Worm (Caenorhabditis elegans) whole organism, mixed stage, embryonic: ENCODE results near the gene mup-4.
A peak's percentile ranks its signal among the peaks of the same experiment; 100 is the strongest.
"Not testable (repeated sequence)": the region's sequence is repeated elsewhere in the genome, so short reads cannot be mapped to it uniquely, and the experiment has no call there.

Source experiments
- M03D4.4 ChIP-seq: sonication (generic microtip); optimal IDR thresholded peaks from 2 replicates; lab custom pipeline; 2017; ENCODE audit warnings: mild to moderate bottlenecking, missing genetic modification characterization, missing compliant biosample characterization
- bed-3 ChIP-seq: fragments of 200-800 bp; sonication (Bioruptor generic); optimal IDR thresholded peaks from 3 replicates; lab custom pipeline; 2018; ENCODE audit warnings: mild to moderate bottlenecking, missing genetic modification characterization, moderate library complexity, missing compliant biosample characterization
- blmp-1 ChIP-seq: fragments of 150-350 bp; optimal IDR thresholded peaks from 2 replicates; lab custom pipeline; 2014; ENCODE audit warnings: missing biosample characterization, missing genetic modification characterization
- ceh-39 ChIP-seq: fragments of 150-350 bp; optimal IDR thresholded peaks from 2 replicates; lab custom pipeline; 2014; ENCODE audit warnings: missing biosample characterization, missing genetic modification characterization
- ceh-43 ChIP-seq: fragments of 200-800 bp; sonication (Bioruptor generic); optimal IDR thresholded peaks from 2 replicates; lab custom pipeline; 2018; ENCODE audit warnings: mild to moderate bottlenecking, missing genetic modification characterization, moderate library complexity, missing compliant biosample characterization
- ceh-83 ChIP-seq: fragments of 200-800 bp; sonication (Bioruptor generic); optimal IDR thresholded peaks from 2 replicates; lab custom pipeline; 2018; ENCODE audit warnings: mild to moderate bottlenecking, missing genetic modification characterization, missing compliant biosample characterization
- ces-1 ChIP-seq: fragments of 150-350 bp; optimal IDR thresholded peaks from 2 replicates; lab custom pipeline; 2014; ENCODE audit warnings: missing biosample characterization, missing genetic modification reagents, missing genetic modification characterization
- cnd-1 ChIP-seq: fragments of 200-800 bp; sonication (Bioruptor generic); optimal IDR thresholded peaks from 2 replicates; lab custom pipeline; 2018; ENCODE audit warnings: mild to moderate bottlenecking, missing genetic modification characterization, missing compliant biosample characterization
- drap-1 ChIP-seq: fragments of 200-800 bp; sonication (Bioruptor generic); optimal IDR thresholded peaks from 3 replicates; lab custom pipeline; 2018; ENCODE audit warnings: mild to moderate bottlenecking, missing genetic modification characterization, missing compliant biosample characterization
- elt-1 ChIP-seq: sonication (generic microtip); optimal IDR thresholded peaks from 2 replicates; lab custom pipeline; 2017; ENCODE audit warnings: missing genetic modification characterization, mild to moderate bottlenecking, missing compliant biosample characterization, antibody characterized with exemption, moderate library complexity, borderline replicate concordance; ENCODE audit not compliant: insufficient read depth
- elt-3 ChIP-seq: fragments of 150-350 bp; optimal IDR thresholded peaks from 2 replicates; lab custom pipeline; 2014; ENCODE audit warnings: missing biosample characterization, missing genetic modification characterization
- flh-1 ChIP-seq: fragments of 200-800 bp; sonication (Bioruptor generic); optimal IDR thresholded peaks from 2 replicates; lab custom pipeline; 2018; ENCODE audit warnings: mild to moderate bottlenecking, missing genetic modification characterization, moderate library complexity, missing compliant biosample characterization
- ham-2 ChIP-seq: fragments of 200-800 bp; sonication (Bioruptor generic); optimal IDR thresholded peaks from 2 replicates; lab custom pipeline; 2018; ENCODE audit warnings: mild to moderate bottlenecking, missing genetic modification characterization, missing compliant biosample characterization
- hlh-1 ChIP-seq: fragments of 150-350 bp; optimal IDR thresholded peaks from 2 replicates; lab custom pipeline; 2014; ENCODE audit warnings: missing biosample characterization, missing genetic modification reagents, missing genetic modification characterization
- lin-13 ChIP-seq: fragments of 150-350 bp; optimal IDR thresholded peaks from 2 replicates; lab custom pipeline; 2014; ENCODE audit warnings: missing biosample characterization, missing genetic modification characterization
- lin-32 ChIP-seq: fragments of 200-800 bp; sonication (Bioruptor generic); optimal IDR thresholded peaks from 2 replicates; lab custom pipeline; 2018; ENCODE audit warnings: mild to moderate bottlenecking, missing genetic modification characterization, missing compliant biosample characterization
- lsy-2 ChIP-seq: fragments of 150-350 bp; optimal IDR thresholded peaks from 2 replicates; lab custom pipeline; 2014; ENCODE audit warnings: missing biosample characterization, missing genetic modification characterization
- mab-5 ChIP-seq: fragments of 150-350 bp; optimal IDR thresholded peaks from 2 replicates; lab custom pipeline; 2014; ENCODE audit warnings: missing biosample characterization, missing genetic modification characterization
- mls-2 ChIP-seq: sonication (generic microtip); optimal IDR thresholded peaks from 2 replicates; lab custom pipeline; 2016; ENCODE audit warnings: mild to moderate bottlenecking, missing genetic modification characterization, moderate library complexity, missing compliant biosample characterization
- nhr-12 ChIP-seq: fragments of 150-350 bp; optimal IDR thresholded peaks from 2 replicates; lab custom pipeline; 2014; ENCODE audit warnings: missing biosample characterization, missing genetic modification characterization
- nhr-237 ChIP-seq: fragments of 150-350 bp; optimal IDR thresholded peaks from 2 replicates; lab custom pipeline; 2014; ENCODE audit warnings: missing biosample characterization, missing genetic modification characterization
- pha-4 ChIP-seq: fragments of 150-350 bp; optimal IDR thresholded peaks from 2 replicates; lab custom pipeline; 2018; ENCODE audit warnings: missing biosample characterization, missing genetic modification reagents, missing genetic modification characterization
- sem-2 ChIP-seq: fragments of 200-800 bp; sonication (Bioruptor generic); optimal IDR thresholded peaks from 2 replicates; lab custom pipeline; 2018; ENCODE audit warnings: mild to moderate bottlenecking, missing genetic modification characterization, missing compliant biosample characterization
- snpc-4 ChIP-seq: fragments of 150-350 bp; optimal IDR thresholded peaks from 2 replicates; lab custom pipeline; 2014; ENCODE audit warnings: missing biosample characterization, missing genetic modification characterization
- unc-120 ChIP-seq: sonication (generic microtip); optimal IDR thresholded peaks from 2 replicates; lab custom pipeline; 2017; ENCODE audit warnings: missing genetic modification characterization, missing compliant biosample characterization; ENCODE audit not compliant: poor library complexity, severe bottlenecking
- unc-39 ChIP-seq: fragments of 150-350 bp; optimal IDR thresholded peaks from 2 replicates; lab custom pipeline; 2014; ENCODE audit warnings: missing biosample characterization, missing genetic modification characterization
- unc-62 ChIP-seq: fragments of 150-350 bp; optimal IDR thresholded peaks from 2 replicates; lab custom pipeline; 2014; ENCODE audit warnings: missing biosample characterization, missing genetic modification reagents, missing genetic modification characterization
- zip-8 ChIP-seq: fragments of 150-350 bp; optimal IDR thresholded peaks from 2 replicates; lab custom pipeline; 2014; ENCODE audit warnings: missing biosample characterization, missing genetic modification characterization
- ztf-11 ChIP-seq: fragments of 150-350 bp; optimal IDR thresholded peaks from 2 replicates; lab custom pipeline; 2014; ENCODE audit warnings: missing biosample characterization, missing genetic modification characterization

mup-4 gene

ce11 chrIII:7494850-7495314 is 6.0 kb upstream of the mup-4 start:
- no peak for TF ChIP-seq drap-1 (GFP tag; lab: Kevin White, UChicago)
- TF ChIP-seq ces-1 (GFP tag; lab: Kevin White, UChicago) = no peak
- peak; percentile 93 for TF ChIP-seq blmp-1 (tag; lab: Kevin White, UChicago)
- TF ChIP-seq mls-2 = peak; percentile 59
- peak; percentile 51 for TF ChIP-seq ham-2 (GFP tag; lab: Kevin White, UChicago)

DNA sequence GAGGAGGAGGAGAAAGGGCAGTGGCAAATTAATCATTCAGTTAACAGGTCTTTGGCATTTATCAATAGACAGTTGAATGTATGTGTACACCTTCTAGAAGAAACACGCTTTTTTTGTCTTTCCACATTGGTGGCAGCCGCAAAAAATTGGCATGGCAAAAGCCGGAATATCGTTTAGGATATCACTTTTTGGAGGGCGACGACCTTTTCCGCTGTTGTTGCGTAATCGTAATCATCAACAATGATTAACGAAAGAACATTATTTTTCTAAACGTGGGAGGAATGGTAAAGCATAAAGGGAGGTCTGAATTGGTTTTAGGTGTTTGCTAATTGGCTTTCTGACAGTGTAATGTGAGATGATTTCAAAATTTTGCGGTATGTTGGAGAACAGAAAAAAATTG is 3.0 kb upstream of the mup-4 start:
- no peak for TF ChIP-seq lin-32 (GFP tag; lab: Kevin White, UChicago)
- TF ChIP-seq zip-8 (tag; lab: Kevin White, UChicago) = peak; percentile 67

- TF ChIP-seq mls-2 = no peak
- peak; percentile 48 for TF ChIP-seq zip-8 (tag; lab: Kevin White, UChicago)
These were observed 1.2 kb upstream of the mup-4 start for ce11 chrIII:7490061-7490460.

DNA sequence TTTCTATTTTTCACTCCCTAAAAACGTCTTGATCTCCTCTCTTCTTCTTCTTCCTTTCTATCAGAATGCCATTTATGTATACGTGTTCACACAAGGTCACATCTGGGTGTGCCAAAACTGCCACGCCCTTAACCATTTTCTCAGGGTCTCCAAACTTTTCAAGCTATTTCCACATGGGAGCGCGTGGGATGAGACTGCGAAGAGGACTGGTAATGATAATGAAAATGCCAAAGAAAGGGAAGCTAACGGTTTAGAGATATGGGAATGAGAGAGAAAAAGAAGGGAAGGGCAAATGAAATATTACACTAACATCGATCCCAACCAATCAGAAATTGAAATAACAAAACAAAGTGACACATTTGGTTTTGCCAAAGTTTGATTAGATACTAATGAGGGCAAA is 602 bp downstream of the mup-4 start:
- TF ChIP-seq ceh-43 (GFP tag; lab: Kevin White, UChicago) (no peak), ces-1 (GFP tag; lab: Kevin White, UChicago) (no peak), elt-1 (tag; lab: Kevin White, UChicago) (no peak), unc-39 (tag; lab: Kevin White, UChicago) (no peak)

- TF ChIP-seq ceh-43 (GFP tag; lab: Kevin White, UChicago) (no peak), nhr-12 (tag; lab: Kevin White, UChicago) (no peak), lin-32 (GFP tag; lab: Kevin White, UChicago) (no peak), lin-13 (tag; lab: Kevin White, UChicago) (no peak), sem-2 (no peak), hlh-1 (no peak), unc-120 (tag; lab: Kevin White, UChicago) (no peak), elt-1 (tag; lab: Kevin White, UChicago) (no peak), elt-3 (no peak), unc-39 (tag; lab: Kevin White, UChicago) (no peak), drap-1 (GFP tag; lab: Kevin White, UChicago) (no peak), pha-4 (no peak), snpc-4 (tag; lab: Kevin White, UChicago) (no peak)
These were observed 4.1 kb downstream of the mup-4 start for ce11 chrIII:7484765-7485164.

ce11 chrIII:7478932-7479331 is 10.0 kb downstream of the mup-4 start:
- TF ChIP-seq nhr-237 (tag; lab: Kevin White, UChicago) (no peak), drap-1 (GFP tag; lab: Kevin White, UChicago) (no peak), flh-1 (GFP tag; lab: Kevin White, UChicago) (no peak), ceh-39 (tag; lab: Kevin White, UChicago) (no peak), snpc-4 (tag; lab: Kevin White, UChicago) (no peak), ztf-11 (tag; lab: Kevin White, UChicago) (no peak), unc-39 (tag; lab: Kevin White, UChicago) (no peak), nhr-12 (tag; lab: Kevin White, UChicago) (no peak), ces-1 (GFP tag; lab: Kevin White, UChicago) (no peak), bed-3 (GFP tag; lab: Kevin White, UChicago) (no peak), cnd-1 (tag; lab: Kevin White, UChicago) (no peak), unc-62 (GFP tag; lab: Kevin White, UChicago) (no peak), M03D4.4 (no peak), lsy-2 (tag; lab: Kevin White, UChicago) (no peak), blmp-1 (tag; lab: Kevin White, UChicago) (no peak)
- TF ChIP-seq, all 35 proteins: peak for 0

ce11 chrIII:7468980-7469379 is 19.9 kb downstream of the mup-4 start, which contains the start of gene H14A12.5:
Gene H14A12.5, minus strand, starts transcription at chrIII:7469080.
- not testable (repeated sequence) for TF ChIP-seq ceh-83 (GFP tag; lab: Kevin White, UChicago); mab-5 (tag; lab: Kevin White, UChicago); snpc-4 (tag; lab: Kevin White, UChicago)
